Fruit fly (Drosophila melanogaster) whole organism, wandering third instar larva: ENCODE measurements around the gene CG4020.

Source experiments
- Hr78 ChIP-seq: fragments of >200 bp; optimal IDR thresholded peaks from 2 replicates; lab custom pipeline; 2017; ENCODE audit warnings: missing biosample characterization, missing genetic modification characterization
- N ChIP-seq: fragments of >200 bp; optimal IDR thresholded peaks from 2 replicates; lab custom pipeline; 2018; ENCODE audit warnings: missing biosample characterization, missing external identifiers, missing genetic modification characterization
- jim ChIP-seq: fragments of 175-275, 200-325 bp; sonication (Bioruptor generic); optimal IDR thresholded peaks from 2 replicates; lab custom pipeline; 2016; ENCODE audit warnings: missing biosample characterization, mild to moderate bottlenecking, missing genetic modification characterization
- lola ChIP-seq: fragments of >200 bp; optimal IDR thresholded peaks from 2 replicates; lab custom pipeline; 2017; ENCODE audit warnings: missing biosample characterization, missing genetic modification characterization
- sv ChIP-seq: fragments of 200-800 bp; sonication (Bioruptor generic); optimal IDR thresholded peaks from 3 replicates; lab custom pipeline; 2016; ENCODE audit warnings: missing biosample characterization, missing genetic modification characterization

DNA sequence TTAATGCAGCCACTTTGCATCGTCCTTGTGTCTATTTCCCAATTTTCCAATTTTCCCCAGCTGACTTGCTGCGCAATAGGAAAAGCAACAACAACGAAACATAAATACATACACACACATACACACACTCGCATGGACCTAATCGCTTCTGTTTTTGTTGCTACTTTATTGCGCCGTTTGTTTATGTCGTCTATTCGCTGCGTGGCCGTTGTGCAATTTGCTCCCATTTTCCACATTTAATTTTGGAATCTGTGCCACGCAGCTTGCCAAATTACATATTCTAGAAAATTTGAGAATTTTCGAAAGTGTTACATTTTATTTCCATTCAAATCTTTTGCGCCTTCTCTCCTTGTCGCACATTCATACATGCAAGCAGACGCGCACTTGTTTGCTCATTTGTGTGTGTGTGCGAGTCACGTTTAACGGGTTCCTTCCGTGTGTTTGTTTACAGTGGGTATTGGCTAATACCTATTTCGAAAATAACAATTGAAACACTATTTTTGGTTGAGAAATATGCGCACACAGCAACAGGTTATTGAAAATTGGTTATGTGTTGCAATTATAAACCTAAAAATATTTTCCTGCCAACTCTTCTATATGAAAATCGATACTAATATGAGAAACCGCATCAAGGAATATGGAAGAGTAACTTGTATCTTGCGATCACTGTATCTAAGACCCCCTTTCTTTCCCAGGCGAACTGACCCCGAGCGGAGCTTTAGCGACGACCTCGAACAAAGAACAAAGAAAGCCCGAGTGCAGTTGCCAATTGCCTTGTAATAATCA is 25.2 kb upstream of the CG4020 start:
- TF ChIP-seq Hr78 (GFP tag; lab: Kevin White, UChicago) = no peak
- no peak for TF ChIP-seq jim (GFP tag; lab: Kevin White, UChicago)
- TF ChIP-seq lola (GFP tag; lab: Kevin White, UChicago) = no peak
- TF ChIP-seq N = no peak
- no peak for TF ChIP-seq sv (GFP tag; lab: Kevin White, UChicago)
